Fruit fly (Drosophila melanogaster) whole organism, pupa: ENCODE results near the gene CG7365.

Experiments
- EcR ChIP-seq: fragments of 200-800 bp; sonication (Bioruptor generic); optimal IDR thresholded peaks from 3 replicates; lab custom pipeline; 2019; ENCODE audit warnings: missing biosample characterization, missing genetic modification characterization, mild to moderate bottlenecking, moderate library complexity, missing genetic modification reagents
- Pif1B ChIP-seq: fragments of 200-800 bp; sonication (Bioruptor generic); optimal IDR thresholded peaks from 3 replicates; lab custom pipeline; 2016; ENCODE audit warnings: missing biosample characterization, missing genetic modification characterization
- Snoo ChIP-seq: fragments of 200-800 bp; sonication (Bioruptor generic); optimal IDR thresholded peaks from 3 replicates; lab custom pipeline; 2017; ENCODE audit warnings: missing biosample characterization, mild to moderate bottlenecking, missing genetic modification characterization, inconsistent platforms
- fd96Ca ChIP-seq: fragments of 200-800 bp; sonication (Bioruptor generic); IDR thresholded peaks from 3 replicates; pipeline ENCODE4 v1.3.6; 2022; ENCODE audit warnings: missing biosample characterization, missing genetic modification characterization

DNA sequence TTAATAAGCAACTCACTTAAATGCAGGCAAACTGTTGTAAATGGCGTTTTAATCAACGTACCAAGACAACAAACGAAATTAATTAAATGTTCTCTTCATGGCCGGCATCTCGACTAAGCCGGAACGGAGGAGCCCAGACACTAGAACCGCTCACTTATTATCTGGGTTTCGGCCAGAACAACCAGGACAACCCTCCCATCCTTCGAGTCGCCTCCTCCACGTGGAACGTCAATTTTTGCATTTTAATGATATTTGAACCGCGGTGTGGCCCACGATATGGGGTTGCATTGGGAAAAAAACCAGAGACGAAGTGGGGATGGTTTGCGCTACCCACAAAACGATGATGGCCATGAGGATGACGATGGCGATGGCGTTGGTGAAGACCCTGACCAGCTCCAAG lies 42.1 kb downstream of the CG7365 start:
- TF ChIP-seq EcR (no peak), Snoo (tag; lab: Kevin White, UChicago) (no peak), Pif1B (GFP tag; lab: Kevin White, UChicago) (no peak), fd96Ca (GFP tag; lab: Robert Waterston, UW) (no peak)
